Fruit fly (Drosophila melanogaster) whole organism, prepupa: ENCODE data around the gene atms.
A peak's percentile ranks its signal among the peaks of the same experiment; 100 is the strongest.

Source experiments
- CG10631 ChIP-seq: fragments of 200-800 bp; sonication (Bioruptor generic); optimal IDR thresholded peaks from 2 replicates; lab custom pipeline; 2016; ENCODE audit warnings: missing biosample characterization, missing genetic modification characterization
- CG10669 ChIP-seq: fragments of 200-800 bp; sonication (Bioruptor generic); optimal IDR thresholded peaks from 3 replicates; lab custom pipeline; 2018; ENCODE audit warnings: missing biosample characterization, mild to moderate bottlenecking, missing genetic modification characterization, moderate library complexity
- CG11762 ChIP-seq: fragments of 200-800 bp; sonication (Bioruptor generic); optimal IDR thresholded peaks from 3 replicates; lab custom pipeline; 2016; ENCODE audit warnings: missing biosample characterization, missing genetic modification characterization; ENCODE audit not compliant: insufficient read depth
- CG11902 ChIP-seq: fragments of 200-800 bp; sonication (Bioruptor generic); optimal IDR thresholded peaks from 3 replicates; lab custom pipeline; 2016; ENCODE audit warnings: missing biosample characterization, missing genetic modification characterization
- CG15336 ChIP-seq: fragments of 200-800 bp; sonication (Bioruptor generic); IDR thresholded peaks from 2 replicates; pipeline ENCODE4 v1.3.6; 2022; ENCODE audit warnings: missing biosample characterization, missing genetic modification characterization
- CG1621 ChIP-seq: fragments of 200-800 bp; sonication (Bioruptor generic); optimal IDR thresholded peaks from 3 replicates; lab custom pipeline; 2018; ENCODE audit warnings: missing biosample characterization, mild to moderate bottlenecking, missing genetic modification characterization
- CG3032 ChIP-seq: fragments of 200-800 bp; optimal IDR thresholded peaks from 2 replicates; lab custom pipeline; 2019; ENCODE audit warnings: missing biosample characterization, mild to moderate bottlenecking, missing genetic modification characterization, moderate library complexity
- CG31627 ChIP-seq: fragments of 200-800 bp; sonication (Bioruptor generic); optimal IDR thresholded peaks from 3 replicates; lab custom pipeline; 2016; ENCODE audit warnings: missing biosample characterization, missing genetic modification characterization
- CG32006 ChIP-seq: fragments of 200-800 bp; sonication (Bioruptor generic); optimal IDR thresholded peaks from 3 replicates; lab custom pipeline; 2017; ENCODE audit warnings: missing biosample characterization, mild to moderate bottlenecking, missing genetic modification characterization
- CG34406 ChIP-seq: fragments of 200-800 bp; sonication (Bioruptor generic); optimal IDR thresholded peaks from 3 replicates; lab custom pipeline; 2016; ENCODE audit warnings: missing biosample characterization, missing genetic modification characterization
- CG6163 ChIP-seq: fragments of 200-800 bp; sonication (Bioruptor generic); IDR thresholded peaks from 3 replicates; pipeline ENCODE4 v1.3.6; 2022; ENCODE audit warnings: missing biosample characterization, missing genetic modification characterization
- CG6276 ChIP-seq: fragments of 200-800 bp; sonication (Bioruptor generic); optimal IDR thresholded peaks from 2 replicates; lab custom pipeline; 2017; ENCODE audit warnings: missing biosample characterization, mild to moderate bottlenecking, missing genetic modification characterization
- CG6808 ChIP-seq: fragments of 200-800 bp; sonication (Bioruptor generic); optimal IDR thresholded peaks from 3 replicates; lab custom pipeline; 2017; ENCODE audit warnings: missing biosample characterization, missing genetic modification characterization, mild to moderate bottlenecking, moderate library complexity, missing genetic modification reagents
- CG8119 ChIP-seq: fragments of 200-800 bp; sonication (Bioruptor generic); IDR thresholded peaks from 3 replicates; pipeline ENCODE4 v1.3.6; 2022; ENCODE audit warnings: missing biosample characterization, missing genetic modification characterization
- CG8632 ChIP-seq: fragments of 200-800 bp; sonication (Bioruptor generic); optimal IDR thresholded peaks from 3 replicates; lab custom pipeline; 2016; ENCODE audit warnings: missing biosample characterization, missing genetic modification characterization
- CG9139 ChIP-seq: fragments of 200-800 bp; sonication (Bioruptor generic); optimal IDR thresholded peaks from 3 replicates; lab custom pipeline; 2017; ENCODE audit warnings: missing biosample characterization, mild to moderate bottlenecking, missing genetic modification characterization
- Eip75B ChIP-seq: fragments of 200-800 bp; sonication (Bioruptor generic); optimal IDR thresholded peaks from 3 replicates; lab custom pipeline; 2016; ENCODE audit warnings: missing biosample characterization, missing genetic modification characterization
- Eip78C ChIP-seq: fragments of 200-800 bp; sonication (Bioruptor generic); peaks from one replicate; lab custom pipeline; 2016; ENCODE audit warnings: missing biosample characterization, missing genetic modification characterization
- Eip93F ChIP-seq: fragments of 200-800 bp; sonication (Bioruptor generic); optimal IDR thresholded peaks from 2 replicates; lab custom pipeline; 2016; ENCODE audit warnings: missing biosample characterization, mild to moderate bottlenecking, missing genetic modification characterization
- Hr4 ChIP-seq: fragments of 200-800 bp; sonication (Bioruptor generic); optimal IDR thresholded peaks from 3 replicates; lab custom pipeline; 2016; ENCODE audit warnings: missing biosample characterization, missing genetic modification characterization
- Lpt ChIP-seq: fragments of 200-800 bp; sonication (Bioruptor generic); optimal IDR thresholded peaks from 3 replicates; lab custom pipeline; 2016; ENCODE audit warnings: missing biosample characterization, missing genetic modification characterization
- Met ChIP-seq: fragments of 200-800 bp; sonication (Bioruptor generic); optimal IDR thresholded peaks from 3 replicates; lab custom pipeline; 2016; ENCODE audit warnings: missing biosample characterization, missing genetic modification characterization
- OdsH ChIP-seq: fragments of 200-800 bp; sonication (Bioruptor generic); optimal IDR thresholded peaks from 3 replicates; lab custom pipeline; 2016; ENCODE audit warnings: missing biosample characterization, missing genetic modification characterization
- Sox102F ChIP-seq: fragments of 200-800 bp; sonication (Bioruptor generic); optimal IDR thresholded peaks from 2 replicates; lab custom pipeline; 2016; ENCODE audit warnings: missing biosample characterization, mild to moderate bottlenecking, missing genetic modification characterization
- Sox14 ChIP-seq: fragments of 200-800 bp; sonication (Bioruptor generic); optimal IDR thresholded peaks from 3 replicates; lab custom pipeline; 2016; ENCODE audit warnings: missing biosample characterization, missing genetic modification characterization
- achi ChIP-seq: fragments of 200-800 bp; sonication (Bioruptor generic); optimal IDR thresholded peaks from 3 replicates; lab custom pipeline; 2016; ENCODE audit warnings: missing biosample characterization, missing genetic modification characterization
- acj6 ChIP-seq: fragments of 200-800 bp; sonication (Bioruptor generic); optimal IDR thresholded peaks from 3 replicates; lab custom pipeline; 2016; ENCODE audit warnings: missing biosample characterization, missing genetic modification characterization
- cyc ChIP-seq: fragments of 200-800 bp; sonication (Bioruptor generic); optimal IDR thresholded peaks from 3 replicates; lab custom pipeline; 2016; ENCODE audit warnings: missing biosample characterization, missing genetic modification characterization
- dac ChIP-seq: fragments of 200-800 bp; sonication (Bioruptor generic); optimal IDR thresholded peaks from 2 replicates; lab custom pipeline; 2017; ENCODE audit warnings: missing biosample characterization, mild to moderate bottlenecking, missing genetic modification characterization
- eg ChIP-seq: fragments of 200-800 bp; sonication (Bioruptor generic); IDR thresholded peaks from 3 replicates; pipeline ENCODE4 v1.3.6; 2022; ENCODE audit warnings: missing biosample characterization, missing genetic modification characterization
- esn ChIP-seq: fragments of 200-800 bp; sonication (Bioruptor generic); optimal IDR thresholded peaks from 2 replicates; lab custom pipeline; 2016; ENCODE audit warnings: missing biosample characterization, mild to moderate bottlenecking, missing genetic modification characterization, moderate library complexity
- fd59A ChIP-seq: fragments of 200-800 bp; sonication (Bioruptor generic); optimal IDR thresholded peaks from 2 replicates; lab custom pipeline; 2017; ENCODE audit warnings: missing biosample characterization, mild to moderate bottlenecking, missing genetic modification characterization, missing genetic modification reagents
- fd85E ChIP-seq: fragments of 200-800 bp; sonication (Bioruptor generic); optimal IDR thresholded peaks from 3 replicates; lab custom pipeline; 2016; ENCODE audit warnings: missing biosample characterization, missing genetic modification characterization
- fkh ChIP-seq: fragments of 200-800 bp; sonication (Bioruptor generic); optimal IDR thresholded peaks from 3 replicates; lab custom pipeline; 2017; ENCODE audit warnings: missing biosample characterization, mild to moderate bottlenecking, missing genetic modification characterization, moderate library complexity
- lz ChIP-seq: fragments of 200-800 bp; sonication (Bioruptor generic); optimal IDR thresholded peaks from 3 replicates; lab custom pipeline; 2016; ENCODE audit warnings: missing biosample characterization, missing genetic modification characterization
- net ChIP-seq: fragments of 200-800 bp; sonication (Bioruptor generic); optimal IDR thresholded peaks from 3 replicates; lab custom pipeline; 2016; ENCODE audit warnings: missing biosample characterization, missing genetic modification characterization
- spab ChIP-seq: fragments of 200-800 bp; sonication (Bioruptor generic); optimal IDR thresholded peaks from 2 replicates; lab custom pipeline; 2017; ENCODE audit warnings: missing biosample characterization, mild to moderate bottlenecking, missing genetic modification characterization, missing genetic modification reagents
- ss ChIP-seq, 2 experiments: fragments of 200-800 bp; sonication (Bioruptor generic); optimal IDR thresholded peaks; 2 replicates in 1 of 2; 3 replicates in 1 of 2; lab custom pipeline; 2017 to 2018; ENCODE audit warnings: mild to moderate bottlenecking in 2 of 2, missing biosample characterization in 2 of 2, missing genetic modification characterization in 2 of 2, moderate library complexity in 1 of 2
- svp ChIP-seq: fragments of 200-800 bp; sonication (Bioruptor generic); peaks from one replicate; lab custom pipeline; 2016; ENCODE audit warnings: missing biosample characterization, missing genetic modification characterization
- vri ChIP-seq: fragments of 200-800 bp; sonication (Bioruptor generic); optimal IDR thresholded peaks from 3 replicates; lab custom pipeline; 2016; ENCODE audit warnings: missing biosample characterization, mild to moderate bottlenecking, missing genetic modification characterization

The atms gene

DNA sequence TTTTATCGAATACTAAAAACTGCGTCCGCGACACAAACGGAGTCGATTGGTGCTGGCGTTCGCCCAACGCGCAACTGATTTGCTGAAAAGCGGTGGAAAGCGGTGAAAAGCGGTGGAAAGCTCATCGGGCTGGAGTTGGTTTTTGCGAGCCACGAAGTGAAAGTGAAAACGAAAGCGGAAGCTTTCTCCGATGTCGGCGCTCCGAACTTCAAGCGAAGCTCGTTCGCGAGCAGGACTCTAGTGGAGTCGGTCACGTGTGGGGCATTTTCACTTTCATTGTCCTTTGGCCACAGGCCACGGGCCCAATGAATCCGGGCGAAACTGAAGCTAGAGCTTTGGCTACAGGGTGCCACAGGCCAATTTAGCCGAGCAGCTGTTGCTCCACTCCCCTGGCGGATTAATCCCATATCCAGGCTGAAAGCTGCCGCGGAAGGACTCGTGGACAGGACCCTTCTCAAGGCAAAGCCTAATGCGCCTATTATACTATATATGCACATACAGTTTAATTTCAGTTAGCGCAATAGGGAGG, 18.9 kb downstream of the atms start:
- TF ChIP-seq CG6808, result peak; percentile 18
- TF ChIP-seq Eip75B (GFP tag; lab: Kevin White, UChicago), result peak; percentile 35
- peak; percentile 19 for TF ChIP-seq CG9139 (GFP tag; lab: Kevin White, UChicago)
- TF ChIP-seq ss (GFP tag; optimal IDR thresholded peaks at IDR 0.05; lab: Kevin White, UChicago), result peak in 1 of 2 experiments; percentile 39
- peak; percentile 41; the same call in 1 of the 3 replicates for TF ChIP-seq eg (GFP tag; lab: Robert Waterston, UW)
- peak; percentile 5 for TF ChIP-seq dac (GFP tag; lab: Kevin White, UChicago)
- no peak for TF ChIP-seq OdsH
- TF ChIP-seq CG32006 (GFP tag; lab: Kevin White, UChicago), result peak; percentile 10
- no peak for TF ChIP-seq Lpt (GFP tag; lab: Kevin White, UChicago)
- peak; percentile 16; the same call in 1 of the 2 replicates for TF ChIP-seq CG15336 (GFP tag; lab: Robert Waterston, UW)
- TF ChIP-seq Eip93F (GFP tag; lab: Kevin White, UChicago), result no peak
- TF ChIP-seq svp (GFP tag; lab: Kevin White, UChicago), result no peak
- no peak for TF ChIP-seq CG6163 (GFP tag; lab: Robert Waterston, UW)
- peak; percentile 15 for TF ChIP-seq Eip78C
- TF ChIP-seq Hr4 (GFP tag; lab: Kevin White, UChicago), result no peak

DNA sequence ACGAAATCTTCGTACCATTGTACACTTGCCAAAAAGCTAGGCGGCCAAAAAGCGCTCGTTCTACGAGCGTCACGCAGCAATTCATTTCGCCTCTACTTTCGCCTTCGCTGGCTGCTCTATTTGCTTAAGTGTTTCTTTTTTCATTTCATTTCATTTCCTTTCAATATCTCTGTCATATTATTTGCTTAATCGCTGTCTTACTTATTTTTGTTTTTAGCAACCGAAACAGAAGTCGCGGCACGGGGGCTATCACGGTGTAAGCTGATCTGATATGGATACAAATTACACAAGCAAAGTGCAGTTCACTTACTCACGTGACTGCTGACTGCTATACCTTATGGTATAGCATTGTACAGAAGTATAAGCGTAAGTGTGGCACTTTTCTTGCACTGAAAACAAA, 21.5 kb downstream of the atms start:
- TF ChIP-seq Eip78C (peak; percentile 37), CG8119 (GFP tag; lab: Robert Waterston, UW) (no peak)

DNA sequence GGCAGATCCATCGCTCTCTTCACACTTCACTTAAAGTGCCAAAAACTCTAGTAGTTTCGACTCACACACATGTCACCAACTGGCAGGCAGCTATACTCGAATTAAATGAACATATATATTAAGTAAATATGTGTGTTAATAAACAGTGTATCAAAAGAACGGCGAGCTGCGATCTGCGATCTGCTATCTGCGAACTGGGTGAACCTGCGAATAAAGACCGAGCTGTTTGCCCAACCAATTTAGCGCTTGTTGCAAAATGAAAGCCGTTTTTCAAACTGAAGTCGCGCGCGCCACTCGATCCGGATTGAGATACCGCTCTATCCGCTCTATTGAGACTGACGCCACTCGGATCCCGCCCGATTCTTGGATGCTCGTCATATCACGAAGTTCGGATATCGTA, 23.3 kb downstream of the atms start, which contains the start of gene CG44098:
Gene CG44098, minus strand, starts transcription at position 101 of the 400 bp plus-strand sequence.
- TF ChIP-seq CG3032 (no peak), fkh (GFP tag; lab: Kevin White, UChicago) (peak; percentile 48), esn (no peak)

DNA sequence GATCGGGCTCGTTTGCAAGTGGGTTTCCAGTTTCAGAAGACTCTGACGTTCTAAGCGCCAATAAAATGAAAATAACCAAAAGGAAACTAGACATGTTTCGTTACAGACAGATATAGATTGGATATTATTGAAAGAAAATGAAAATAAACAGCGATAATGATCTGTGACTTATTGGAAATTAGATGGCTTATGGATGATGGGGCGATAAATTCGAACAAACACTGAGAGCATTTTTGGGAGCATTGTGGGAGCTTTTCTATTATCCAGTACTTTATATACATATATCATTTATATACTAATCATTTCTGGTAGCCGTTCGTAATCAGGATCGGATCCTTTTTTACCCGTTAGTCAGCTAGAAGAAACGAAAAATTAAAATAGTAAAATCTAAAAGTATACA, 25.1 kb downstream of the atms start, which contains the start of gene CG44088:
Gene CG44088, minus strand, starts transcription at position 101 of the 400 bp plus-strand sequence.
- TF ChIP-seq net, result no peak
- no peak for TF ChIP-seq CG1621 (tag; lab: Kevin White, UChicago)
- TF ChIP-seq CG10631, result no peak
- no peak for TF ChIP-seq Sox14 (GFP tag; lab: Kevin White, UChicago)
- no peak for TF ChIP-seq vri (GFP tag; lab: Kevin White, UChicago)
- TF ChIP-seq Lpt (GFP tag; lab: Kevin White, UChicago), result no peak
- TF ChIP-seq acj6 (GFP tag; lab: Kevin White, UChicago), result no peak
- TF ChIP-seq Eip75B (GFP tag; lab: Kevin White, UChicago), result no peak

DNA sequence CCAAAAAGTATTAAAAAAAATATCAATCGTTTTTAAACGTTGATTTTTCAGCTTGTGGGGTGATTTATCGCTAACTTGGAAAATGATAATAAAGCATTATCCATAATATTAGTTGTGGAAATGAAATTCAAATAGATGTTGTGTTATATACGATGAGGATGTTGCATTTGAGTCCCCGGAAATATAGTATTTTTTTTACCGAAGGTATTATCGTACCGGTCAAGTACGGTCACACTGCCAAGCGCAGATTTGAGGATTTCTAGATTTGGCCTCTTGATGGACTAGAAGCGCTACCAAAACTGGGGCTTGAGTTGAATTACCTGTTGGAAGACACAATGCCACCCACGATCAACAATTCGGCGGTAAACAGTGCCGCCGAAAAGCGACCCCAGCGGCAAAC, 25.5 kb downstream of the atms start:
- TF ChIP-seq Eip75B (GFP tag; lab: Kevin White, UChicago) (no peak), achi (GFP tag; lab: Kevin White, UChicago) (no peak), fd85E (GFP tag; lab: Kevin White, UChicago) (no peak), ss (GFP tag; optimal IDR thresholded peaks at IDR 0.05; lab: Kevin White, UChicago) (no peak), CG15336 (GFP tag; lab: Robert Waterston, UW) (peak; percentile 37; the same call in 1 of the 2 replicates), CG8632 (GFP tag; lab: Kevin White, UChicago) (no peak), CG6276 (GFP tag; lab: Kevin White, UChicago) (no peak), eg (GFP tag; lab: Robert Waterston, UW) (peak; percentile 27; the same call in 1 of the 3 replicates), cyc (GFP tag; lab: Kevin White, UChicago) (peak; percentile 40), CG3032 (peak; percentile 44), acj6 (GFP tag; lab: Kevin White, UChicago) (peak; percentile 29), CG31627 (peak; percentile 47), CG10669 (GFP tag; lab: Kevin White, UChicago) (no peak), Sox14 (GFP tag; lab: Kevin White, UChicago) (peak; percentile 31), lz (GFP tag; lab: Kevin White, UChicago) (peak; percentile 18), spab (GFP tag; lab: Kevin White, UChicago) (no peak), CG11902 (GFP tag; lab: Kevin White, UChicago) (no peak), net (no peak), Hr4 (GFP tag; lab: Kevin White, UChicago) (no peak), CG6163 (GFP tag; lab: Robert Waterston, UW) (peak; percentile 43; the same call in 2 of the 3 replicates), CG34406 (GFP tag; lab: Kevin White, UChicago) (no peak), fd59A (no peak), CG1621 (tag; lab: Kevin White, UChicago) (peak; percentile 37), Lpt (GFP tag; lab: Kevin White, UChicago) (no peak), Sox102F (GFP tag; lab: Kevin White, UChicago) (no peak), svp (GFP tag; lab: Kevin White, UChicago) (no peak), Met (GFP tag; lab: Kevin White, UChicago) (no peak), CG32006 (GFP tag; lab: Kevin White, UChicago) (no peak), CG11762 (no peak), CG9139 (GFP tag; lab: Kevin White, UChicago) (no peak), Eip93F (GFP tag; lab: Kevin White, UChicago) (no peak)
- TF ChIP-seq, all 60 proteins: peak for 10
